Fruit fly (Drosophila melanogaster) whole organism, larva: Measurements from ENCODE around the gene Polr1E.

Source experiments
- noc ChIP-seq: fragments of 200-800 bp; sonication (Bioruptor generic); optimal IDR thresholded peaks from 3 replicates; lab custom pipeline; 2019; ENCODE audit warnings: missing biosample characterization, mild to moderate bottlenecking, missing genetic modification characterization, moderate library complexity

Polr1E gene

DNA sequence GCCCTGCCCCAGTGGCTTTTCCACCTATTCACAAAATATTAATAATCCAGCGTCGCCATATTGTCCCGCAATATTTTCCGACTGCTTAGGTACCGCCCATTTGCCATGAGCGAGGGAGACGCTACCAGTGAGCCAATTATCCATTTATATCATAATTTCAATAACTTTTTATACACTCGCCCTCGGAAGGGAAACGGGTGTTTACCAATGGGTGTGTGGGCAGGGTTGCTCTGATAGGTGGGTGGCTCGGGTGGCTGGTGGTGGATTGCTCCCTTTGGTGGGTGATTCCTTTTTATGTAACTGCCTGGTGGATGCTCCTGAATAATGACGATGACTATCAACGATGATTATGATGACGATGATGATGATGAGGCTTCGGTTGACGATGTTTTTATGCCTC lies 34.9 kb downstream of the Polr1E start:
- no peak for TF ChIP-seq noc (tag; lab: Kevin White, UChicago)

DNA sequence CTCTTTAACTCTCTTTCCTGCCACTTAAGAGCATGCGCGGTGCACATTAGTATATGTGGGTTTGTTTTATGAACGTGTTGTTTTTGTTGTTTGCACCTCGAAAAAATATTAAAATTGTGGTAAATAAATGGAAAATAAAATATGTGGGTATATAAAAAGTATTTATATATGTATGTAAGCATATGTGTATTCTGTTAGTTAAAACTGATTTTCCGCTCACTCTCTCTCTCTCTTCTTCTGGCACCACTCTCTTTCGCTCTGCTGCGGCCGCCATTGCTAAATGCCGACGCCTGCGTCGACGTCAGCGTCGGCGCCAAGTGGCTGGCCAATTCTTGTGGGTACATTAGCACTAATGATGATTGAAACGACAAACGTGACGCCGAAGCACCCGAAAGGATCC lies 36.3 kb downstream of the Polr1E start:
- TF ChIP-seq noc (tag; lab: Kevin White, UChicago) = no peak

DNA sequence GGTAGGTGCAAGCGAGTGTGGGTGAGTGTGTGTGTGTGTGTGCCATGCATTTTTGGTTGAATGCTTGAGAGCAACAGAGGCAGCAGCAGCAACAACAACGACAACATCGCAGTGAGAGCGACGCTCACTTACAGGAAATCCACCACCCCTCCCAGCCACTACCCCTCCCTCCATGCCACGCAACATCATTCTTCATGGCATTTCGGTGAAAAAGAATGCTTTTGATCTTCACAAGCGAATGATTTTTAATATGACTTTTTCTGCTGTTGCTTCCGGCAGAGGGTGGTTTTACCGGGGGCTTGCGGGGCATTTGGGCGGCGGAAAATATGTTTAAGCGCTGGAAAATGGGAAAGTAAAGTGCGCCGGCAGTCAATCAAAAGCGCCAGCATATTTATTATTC lies 39.9 kb downstream of the Polr1E start:
- no peak for TF ChIP-seq noc (tag; lab: Kevin White, UChicago)

DNA sequence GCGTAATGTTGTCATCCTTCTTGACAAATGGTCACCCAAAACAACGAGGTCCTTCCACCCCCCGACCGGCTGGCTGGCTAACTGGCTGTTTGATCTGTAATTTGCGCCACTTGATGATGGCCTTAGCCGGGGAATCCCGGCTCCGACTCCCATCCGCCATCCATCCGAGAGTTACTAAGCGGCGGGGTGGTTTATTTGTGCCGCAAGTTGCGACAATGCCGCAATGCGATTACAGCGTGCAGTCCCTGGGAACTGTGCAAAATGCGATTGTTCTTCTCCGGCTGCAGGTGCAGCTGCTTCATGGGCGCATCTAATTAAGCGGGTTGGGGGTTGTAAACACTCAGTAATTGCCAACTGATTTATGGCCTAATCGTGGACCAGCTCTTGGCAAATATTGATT lies 41.5 kb downstream of the Polr1E start:
- TF ChIP-seq noc (tag; lab: Kevin White, UChicago) = no peak

DNA sequence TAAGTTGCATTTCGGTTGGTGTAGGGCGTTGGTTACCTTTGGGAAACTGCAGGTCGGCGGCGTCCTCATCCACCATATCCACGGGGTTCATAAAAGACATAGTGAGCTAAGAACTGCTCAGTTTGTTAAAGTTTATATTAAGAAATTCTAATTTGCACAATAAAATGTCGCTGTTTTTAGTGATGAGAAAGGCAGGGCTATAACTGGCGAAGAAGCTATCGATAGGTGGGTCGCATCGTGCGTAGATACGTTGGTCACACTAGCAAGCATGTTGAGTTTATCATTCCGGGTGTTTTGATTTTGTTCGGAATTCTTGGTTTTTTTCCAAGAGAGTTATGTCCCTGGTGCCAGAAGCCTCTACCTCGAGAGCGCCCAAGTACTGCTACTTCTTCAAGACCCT lies 46.2 kb downstream of the Polr1E start, which contains the start of the genes Ada2a, Polr2D, Tgs1 and moi:
Gene Ada2a (minus strand): TSS at position 207 of the 400 bp plus-strand sequence.
Gene Polr2D (minus strand): TSS at position 207 of the 400 bp plus-strand sequence.
Gene Tgs1 (plus strand): TSS at position 250 of the 400 bp plus-strand sequence.
Gene moi (plus strand): TSS at position 250 of the 400 bp plus-strand sequence.
- TF ChIP-seq noc (tag; lab: Kevin White, UChicago) = no peak

DNA sequence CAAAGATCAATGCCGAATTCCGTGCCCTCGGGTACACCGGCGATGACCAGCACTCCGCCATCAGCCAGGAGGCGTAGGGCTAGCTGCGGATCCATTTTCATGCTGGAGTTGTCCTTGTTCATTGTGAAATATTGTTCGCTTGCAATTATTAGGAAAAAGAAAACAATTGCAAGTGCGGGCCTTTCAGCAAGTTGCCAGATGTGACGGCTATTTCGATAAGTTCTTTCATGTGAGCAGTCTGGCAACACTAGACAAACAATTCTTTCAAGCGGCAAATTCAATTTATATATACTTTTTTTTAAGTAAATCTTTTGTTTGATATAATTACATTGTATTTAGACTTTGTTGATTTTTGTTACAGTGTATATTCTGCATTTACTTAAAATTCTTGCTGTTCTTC lies 49.0 kb downstream of the Polr1E start, which contains the start of gene CG12320:
Gene CG12320 (minus strand): TSS at position 157 of the 400 bp plus-strand sequence.
- no peak for TF ChIP-seq noc (tag; lab: Kevin White, UChicago)

DNA sequence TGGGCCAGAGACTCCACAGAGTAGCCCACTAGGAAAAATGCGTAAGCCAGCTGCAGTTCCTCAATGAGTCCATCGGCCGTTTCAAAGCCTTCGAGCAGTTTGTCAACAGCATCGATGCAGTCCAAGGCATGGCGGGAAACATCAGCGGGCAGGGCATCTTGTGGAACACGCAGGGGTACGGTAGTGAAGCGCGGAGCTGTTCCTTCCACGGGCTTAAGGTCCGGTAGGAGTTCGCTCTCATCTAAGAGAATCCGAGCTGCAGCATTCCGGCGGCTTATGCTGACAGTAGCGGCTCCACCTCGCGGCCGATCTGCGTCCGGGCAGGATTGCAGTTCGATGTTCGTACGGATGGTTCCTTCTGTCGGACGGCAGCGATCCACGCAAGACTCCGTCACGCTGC lies 49.7 kb downstream of the Polr1E start:
- TF ChIP-seq noc (tag; lab: Kevin White, UChicago) = no peak

DNA sequence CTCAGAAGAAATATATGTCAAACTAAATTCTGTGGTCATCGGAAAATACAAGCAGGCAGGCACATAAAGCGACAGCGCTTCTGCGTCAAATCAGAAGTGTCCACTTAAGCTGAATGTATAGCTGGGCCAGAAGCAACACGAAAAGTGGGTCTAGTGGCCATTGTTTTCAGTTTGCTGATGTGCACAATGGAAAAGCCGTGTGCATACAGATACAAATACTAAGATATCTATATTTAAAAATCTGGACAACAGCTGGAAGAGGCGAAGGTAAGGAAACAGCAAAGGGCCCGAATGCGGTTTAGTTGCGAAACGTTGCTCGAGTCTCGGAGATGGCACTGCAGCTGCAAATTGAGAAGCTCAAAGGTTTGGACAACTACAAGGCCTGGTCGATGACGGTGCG lies 50.7 kb downstream of the Polr1E start, which contains the start of gene CG18598:
Gene CG18598 (plus strand): TSS at position 301 of the 400 bp plus-strand sequence.
- no peak for TF ChIP-seq noc (tag; lab: Kevin White, UChicago)
